Fruit fly (Drosophila melanogaster) whole organism, wandering third instar larva: ENCODE measurements around the gene Sms.

ENCODE experiments used
- Abd-B ChIP-seq: fragments of >200 bp; optimal IDR thresholded peaks from 2 replicates; lab custom pipeline; 2017; ENCODE audit warnings: missing biosample characterization, missing genetic modification characterization
- CG32264 ChIP-seq: fragments of 200-800 bp; sonication (Bioruptor generic); optimal IDR thresholded peaks from 2 replicates; lab custom pipeline; 2016; ENCODE audit warnings: missing biosample characterization, missing genetic modification characterization
- CG9705 ChIP-seq: fragments of 200-800 bp; sonication (Bioruptor generic); optimal IDR thresholded peaks from 2 replicates; lab custom pipeline; 2018; ENCODE audit warnings: missing biosample characterization, mild to moderate bottlenecking, missing genetic modification characterization
- CrebA ChIP-seq: fragments of 200-800 bp; sonication (Bioruptor generic); optimal IDR thresholded peaks from 2 replicates; lab custom pipeline; 2016; ENCODE audit warnings: missing biosample characterization, mild to moderate bottlenecking, missing genetic modification characterization, borderline replicate concordance
- Dfd ChIP-seq: fragments of >200 bp; optimal IDR thresholded peaks from 2 replicates; lab custom pipeline; 2017; ENCODE audit warnings: missing biosample characterization, missing genetic modification characterization
- Dif ChIP-seq: fragments of 200-275, 200-300 bp; sonication (Bioruptor generic); optimal IDR thresholded peaks from 2 replicates; lab custom pipeline; 2018; ENCODE audit warnings: missing biosample characterization, missing genetic modification characterization; ENCODE audit not compliant: partially characterized antibody
- GATAd ChIP-seq: sonication (Bioruptor generic); optimal IDR thresholded peaks from 2 replicates; lab custom pipeline; 2016; ENCODE audit warnings: missing biosample characterization, missing genetic modification characterization
- HLH106 ChIP-seq: fragments of 200-800 bp; optimal IDR thresholded peaks from 3 replicates; lab custom pipeline; 2019; ENCODE audit warnings: missing biosample characterization, mild to moderate bottlenecking, missing genetic modification characterization, moderate library complexity
- Hnf4 ChIP-seq: fragments of 200-800 bp; sonication (Bioruptor generic); optimal IDR thresholded peaks from 2 replicates; lab custom pipeline; 2016; ENCODE audit warnings: missing biosample characterization, mild to moderate bottlenecking, missing genetic modification characterization
- Hr83 ChIP-seq: fragments of 200-300 bp; sonication (Bioruptor generic); optimal IDR thresholded peaks from 2 replicates; lab custom pipeline; 2016; ENCODE audit warnings: missing biosample characterization, mild to moderate bottlenecking, missing genetic modification characterization, moderate library complexity; ENCODE audit not compliant: poor library complexity, severe bottlenecking
- Jra ChIP-seq: sonication (Bioruptor generic); optimal IDR thresholded peaks from 2 replicates; lab custom pipeline; 2016; ENCODE audit warnings: missing biosample characterization, missing genetic modification characterization
- Mio ChIP-seq: sonication (Bioruptor generic); optimal IDR thresholded peaks from 2 replicates; lab custom pipeline; 2016; ENCODE audit warnings: missing biosample characterization, missing genetic modification characterization
- Myc ChIP-seq: fragments of >200 bp; optimal IDR thresholded peaks from 2 replicates; lab custom pipeline; 2017
- N ChIP-seq: fragments of >200 bp; optimal IDR thresholded peaks from 2 replicates; lab custom pipeline; 2018; ENCODE audit warnings: missing biosample characterization, missing external identifiers, missing genetic modification characterization
- Rel ChIP-seq, 2 experiments: fragments of 200-800 bp; sonication (Bioruptor generic) in 1 of 2; optimal IDR thresholded peaks; 2 replicates in 1 of 2; 3 replicates in 1 of 2; lab custom pipeline; 2016 to 2019; ENCODE audit warnings: mild to moderate bottlenecking in 2 of 2, missing biosample characterization in 2 of 2, missing genetic modification characterization in 2 of 2, moderate library complexity in 1 of 2
- Sp1 ChIP-seq: fragments of 200-800 bp; sonication (Bioruptor generic); optimal IDR thresholded peaks from 3 replicates; lab custom pipeline; 2019; ENCODE audit warnings: missing biosample characterization, mild to moderate bottlenecking, missing genetic modification characterization, moderate library complexity
- Vsx2 ChIP-seq: fragments of 200-300, 225-300 bp; sonication (Bioruptor generic); optimal IDR thresholded peaks from 2 replicates; lab custom pipeline; 2018; ENCODE audit warnings: missing biosample characterization, missing genetic modification characterization; ENCODE audit not compliant: partially characterized antibody
- br ChIP-seq: fragments of 200-800 bp; sonication (Bioruptor generic); optimal IDR thresholded peaks from 2 replicates; lab custom pipeline; 2016; ENCODE audit warnings: missing biosample characterization, missing genetic modification characterization
- brk ChIP-seq: fragments of 200-800 bp; sonication (Bioruptor generic); optimal IDR thresholded peaks from 2 replicates; lab custom pipeline; 2016; ENCODE audit warnings: missing biosample characterization, mild to moderate bottlenecking, missing genetic modification characterization
- dmrt93B ChIP-seq: fragments of 200-800 bp; sonication (Bioruptor generic); optimal IDR thresholded peaks from 2 replicates; lab custom pipeline; 2018; ENCODE audit warnings: missing biosample characterization, mild to moderate bottlenecking, missing genetic modification characterization
- dsf ChIP-seq: sonication (Bioruptor generic); optimal IDR thresholded peaks from 2 replicates; lab custom pipeline; 2016; ENCODE audit warnings: missing biosample characterization, missing genetic modification characterization, borderline replicate concordance
- foxo ChIP-seq, 2 experiments: fragments of 200-800 bp; sonication (Bioruptor generic); optimal IDR thresholded peaks; 2 replicates in 1 of 2; 3 replicates in 1 of 2; lab custom pipeline; 2016 to 2017; ENCODE audit warnings: missing biosample characterization in 2 of 2, missing genetic modification characterization in 2 of 2
- fru ChIP-seq: fragments of 200-800 bp; sonication (Bioruptor generic); optimal IDR thresholded peaks from 3 replicates; lab custom pipeline; 2016; ENCODE audit warnings: missing biosample characterization, mild to moderate bottlenecking, missing genetic modification characterization
- h ChIP-seq: fragments of 200-800 bp; sonication (Bioruptor generic); optimal IDR thresholded peaks from 3 replicates; lab custom pipeline; 2016; ENCODE audit warnings: missing biosample characterization, mild to moderate bottlenecking, missing genetic modification characterization
- jim ChIP-seq: fragments of 175-275, 200-325 bp; sonication (Bioruptor generic); optimal IDR thresholded peaks from 2 replicates; lab custom pipeline; 2016; ENCODE audit warnings: missing biosample characterization, mild to moderate bottlenecking, missing genetic modification characterization
- pan ChIP-seq: fragments of >200 bp; optimal IDR thresholded peaks from 2 replicates; lab custom pipeline; 2017
- psq ChIP-seq: fragments of 200-800 bp; sonication (Bioruptor generic); optimal IDR thresholded peaks from 3 replicates; lab custom pipeline; 2017; ENCODE audit warnings: missing biosample characterization, mild to moderate bottlenecking, missing genetic modification characterization, moderate library complexity
- rgr ChIP-seq: fragments of 200-800 bp; sonication (Bioruptor generic); optimal IDR thresholded peaks from 3 replicates; lab custom pipeline; 2016; ENCODE audit warnings: missing biosample characterization, mild to moderate bottlenecking, missing genetic modification characterization
- sage ChIP-seq: fragments of 200-800 bp; sonication (Bioruptor generic); optimal IDR thresholded peaks from 2 replicates; lab custom pipeline; 2016; ENCODE audit warnings: missing biosample characterization, mild to moderate bottlenecking, missing genetic modification characterization
- sv ChIP-seq: fragments of 200-800 bp; sonication (Bioruptor generic); optimal IDR thresholded peaks from 3 replicates; lab custom pipeline; 2016; ENCODE audit warnings: missing biosample characterization, missing genetic modification characterization
- usp ChIP-seq: fragments of >200 bp; optimal IDR thresholded peaks from 2 replicates; lab custom pipeline; 2017; ENCODE audit warnings: missing biosample characterization, missing genetic modification characterization
- woc ChIP-seq: sonication (Bioruptor generic); optimal IDR thresholded peaks from 2 replicates; lab custom pipeline; 2016; ENCODE audit warnings: missing biosample characterization, mild to moderate bottlenecking, missing genetic modification characterization

Gene Sms

dm6 chr3L:12313280-12313679, 36.2 kb upstream of the Sms start:
- TF ChIP-seq HLH106 (tag; lab: Kevin White, UChicago) (no peak), Rel (GFP tag; optimal IDR thresholded peaks at IDR 0.05; lab: Kevin White, UChicago) (no peak), Rel (tag; optimal IDR thresholded peaks at IDR 0.05; lab: Kevin White, UChicago) (no peak), Jra (GFP tag; lab: Kevin White, UChicago) (no peak)

DNA sequence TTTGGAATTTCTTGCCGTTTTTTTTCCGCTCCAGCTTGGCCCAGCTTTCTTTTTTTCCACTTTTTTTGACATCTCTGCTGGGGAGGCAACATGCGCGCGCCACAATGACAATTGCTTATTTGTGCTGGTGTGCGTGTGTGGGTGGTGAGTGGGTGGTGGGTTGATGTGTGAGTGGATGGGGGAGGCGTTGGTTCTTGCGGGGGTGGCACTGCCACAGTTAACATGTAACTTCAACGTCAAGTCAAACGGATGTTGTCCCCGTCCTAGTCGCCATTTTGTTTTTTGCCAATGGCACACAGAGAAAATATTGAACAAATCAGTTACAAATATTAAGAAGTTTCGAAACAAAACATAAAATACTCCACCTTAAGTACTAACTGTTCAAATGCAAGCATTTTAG, 33.5 kb upstream of the Sms start, which contains the start of gene CG44355:
CG44355 (plus strand) TSS at position 301 of the 400 bp plus-strand sequence.
- no peak for TF ChIP-seq Myc (lab: Kevin White, UChicago)
- TF ChIP-seq Rel (GFP tag; optimal IDR thresholded peaks at IDR 0.05; lab: Kevin White, UChicago) = no peak
- no peak for TF ChIP-seq Rel (tag; optimal IDR thresholded peaks at IDR 0.05; lab: Kevin White, UChicago)
- TF ChIP-seq HLH106 (tag; lab: Kevin White, UChicago) = no peak
- TF ChIP-seq psq = no peak
- TF ChIP-seq, all 38 proteins: peak for 0

dm6 chr3L:12305896-12306295, 28.8 kb upstream of the Sms start:
- TF ChIP-seq jim (GFP tag; lab: Kevin White, UChicago) (no peak), Dfd (GFP tag; lab: Kevin White, UChicago) (no peak), pan (lab: Kevin White, UChicago) (no peak), CrebA (GFP tag; lab: Kevin White, UChicago) (no peak), Vsx2 (no peak), sage (GFP tag; lab: Kevin White, UChicago) (no peak), h (GFP tag; lab: Kevin White, UChicago) (no peak), dsf (GFP tag; lab: Kevin White, UChicago) (no peak), GATAd (GFP tag; lab: Kevin White, UChicago) (no peak)

- no peak for TF ChIP-seq Dfd (GFP tag; lab: Kevin White, UChicago)
- TF ChIP-seq Hnf4 = no peak
- no peak for TF ChIP-seq Vsx2
- TF ChIP-seq rgr (GFP tag; lab: Kevin White, UChicago) = no peak
- no peak for TF ChIP-seq Jra (GFP tag; lab: Kevin White, UChicago)
- no peak for TF ChIP-seq Dif (GFP tag; lab: Kevin White, UChicago)
- TF ChIP-seq fru (GFP tag; lab: Kevin White, UChicago) = no peak
- no peak for TF ChIP-seq br (GFP tag; lab: Kevin White, UChicago)
- TF ChIP-seq psq = no peak
- no peak for TF ChIP-seq sv (GFP tag; lab: Kevin White, UChicago)
- TF ChIP-seq dmrt93B (GFP tag; lab: Kevin White, UChicago) = no peak
- TF ChIP-seq CG9705 (GFP tag; lab: Kevin White, UChicago) = no peak
- TF ChIP-seq usp (GFP tag; lab: Kevin White, UChicago) = no peak
- TF ChIP-seq Hr83 (GFP tag; lab: Kevin White, UChicago) = no peak
- no peak for TF ChIP-seq woc (GFP tag; lab: Kevin White, UChicago)
Measured at dm6 chr3L:12298092-12298491, 21.0 kb upstream of the Sms start.

- TF ChIP-seq HLH106 (tag; lab: Kevin White, UChicago) (no peak), br (GFP tag; lab: Kevin White, UChicago) (no peak), psq (no peak), Hr83 (GFP tag; lab: Kevin White, UChicago) (no peak), sv (GFP tag; lab: Kevin White, UChicago) (no peak), h (GFP tag; lab: Kevin White, UChicago) (no peak), fru (GFP tag; lab: Kevin White, UChicago) (no peak), Rel (GFP tag; optimal IDR thresholded peaks at IDR 0.05; lab: Kevin White, UChicago) (no peak), Rel (tag; optimal IDR thresholded peaks at IDR 0.05; lab: Kevin White, UChicago) (no peak)
Measured at dm6 chr3L:12296073-12296527, 19.0 kb upstream of the Sms start, which contains the start of gene CG4328. TSS of gene CG4328 (minus strand) at chr3L:12296123.

dm6 chr3L:12294602-12295001, 17.6 kb upstream of the Sms start:
- no peak for TF ChIP-seq Dif (GFP tag; lab: Kevin White, UChicago)
- no peak for TF ChIP-seq fru (GFP tag; lab: Kevin White, UChicago)
- TF ChIP-seq Mio = no peak
- no peak for TF ChIP-seq Sp1
- TF ChIP-seq sage (GFP tag; lab: Kevin White, UChicago) = no peak
- TF ChIP-seq CrebA (GFP tag; lab: Kevin White, UChicago) = no peak
- TF ChIP-seq HLH106 (tag; lab: Kevin White, UChicago) = no peak
- TF ChIP-seq Abd-B (GFP tag; lab: Kevin White, UChicago) = no peak
- TF ChIP-seq N (GFP tag; lab: Kevin White, UChicago) = no peak
- no peak for TF ChIP-seq Rel (GFP tag; optimal IDR thresholded peaks at IDR 0.05; lab: Kevin White, UChicago)
- TF ChIP-seq Rel (tag; optimal IDR thresholded peaks at IDR 0.05; lab: Kevin White, UChicago) = no peak
- TF ChIP-seq foxo (GFP tag; optimal IDR thresholded peaks at IDR 0.05; lab: Kevin White, UChicago) = no peak
- TF ChIP-seq brk = no peak
- no peak for TF ChIP-seq sv (GFP tag; lab: Kevin White, UChicago)
- no peak for TF ChIP-seq Hr83 (GFP tag; lab: Kevin White, UChicago)
- TF ChIP-seq CG32264 (GFP tag; lab: Kevin White, UChicago) = no peak
- TF ChIP-seq dmrt93B (GFP tag; lab: Kevin White, UChicago) = no peak
- no peak for TF ChIP-seq Jra (GFP tag; lab: Kevin White, UChicago)
- no peak for TF ChIP-seq CG9705 (GFP tag; lab: Kevin White, UChicago)
